Worm (Caenorhabditis elegans) whole organism, L4/young adult: Measurements from ENCODE around the gene wrt-6.

Source experiments
- W03F9.2 ChIP-seq: fragments of 150-350 bp; optimal IDR thresholded peaks from 2 replicates; lab custom pipeline; 2014; ENCODE audit warnings: missing biosample characterization, missing genetic modification characterization
- dao-5 ChIP-seq: sonication (generic microtip); optimal IDR thresholded peaks from 2 replicates; lab custom pipeline; 2016; ENCODE audit warnings: missing genotype, missing genetic modification characterization, moderate library complexity, missing compliant biosample characterization
- him-1 ChIP-seq: sonication (generic microtip); optimal IDR thresholded peaks from 2 replicates; lab custom pipeline; 2016; ENCODE audit warnings: missing genotype, missing genetic modification reagents, missing genetic modification characterization, missing compliant biosample characterization

DNA sequence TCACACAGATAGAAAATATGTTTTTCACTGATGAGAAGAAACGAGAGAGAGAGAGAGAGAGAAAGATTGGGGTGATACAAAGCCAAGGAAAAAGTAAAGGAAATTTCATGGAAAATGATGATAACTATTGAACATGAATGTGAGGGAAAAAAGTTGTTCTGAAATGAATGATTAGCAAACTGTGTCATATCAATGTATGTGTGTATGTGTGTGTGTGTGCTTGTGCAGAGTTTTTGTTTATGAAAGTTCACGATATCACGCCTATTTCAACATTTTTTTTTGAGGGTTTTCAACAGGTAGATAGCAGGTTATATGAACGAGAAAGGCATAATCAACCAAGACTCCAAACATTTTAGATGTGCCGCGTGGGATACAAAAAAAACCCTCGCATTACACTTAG lies 26.5 kb downstream of the wrt-6 start:
- TF ChIP-seq him-1 (tag; lab: Kevin White, UChicago) (no peak), W03F9.2 (tag; lab: Kevin White, UChicago) (no peak), dao-5 (tag; lab: Kevin White, UChicago) (no peak)
